Fruit fly (Drosophila melanogaster) whole organism, embryonic: ENCODE data around the gene ab.

ENCODE experiments used
- Asciz ChIP-seq: fragments of 200-800 bp; sonication (Bioruptor generic); optimal IDR thresholded peaks from 2 replicates; lab custom pipeline; 2017; ENCODE audit warnings: missing biosample characterization, mild to moderate bottlenecking, missing genetic modification characterization, missing genetic modification reagents
- Awh ChIP-seq: fragments of 200-800 bp; sonication (Bioruptor generic); IDR thresholded peaks from 2 replicates; pipeline ENCODE4, ENCODE4 v1.3.6; 2022; ENCODE audit warnings: missing biosample characterization, missing genetic modification characterization
- CG10654 ChIP-seq: fragments of 200-800 bp; sonication (Bioruptor generic); optimal IDR thresholded peaks from 2 replicates; lab custom pipeline; 2016; ENCODE audit warnings: missing biosample characterization, missing genetic modification characterization
- CG11504 ChIP-seq: fragments of 200-800 bp; sonication (Bioruptor generic); optimal IDR thresholded peaks from 3 replicates; lab custom pipeline; 2019; ENCODE audit warnings: missing biosample characterization, mild to moderate bottlenecking, missing genetic modification characterization, moderate library complexity
- CG13296 ChIP-seq: fragments of 200-800 bp; sonication (Bioruptor generic); optimal IDR thresholded peaks from 3 replicates; lab custom pipeline; 2018; ENCODE audit warnings: missing biosample characterization, mild to moderate bottlenecking, missing genetic modification characterization
- CG13775 ChIP-seq: fragments of 200-800 bp; sonication (Bioruptor generic); optimal IDR thresholded peaks from 3 replicates; lab custom pipeline; 2017; ENCODE audit warnings: missing biosample characterization, mild to moderate bottlenecking, missing genetic modification characterization
- CG15514 ChIP-seq: fragments of 200-800 bp; sonication (Bioruptor generic); optimal IDR thresholded peaks from 3 replicates; lab custom pipeline; 2017; ENCODE audit warnings: missing biosample characterization, missing genetic modification characterization, mild to moderate bottlenecking, moderate library complexity, missing genetic modification reagents
- CG16779 ChIP-seq: fragments of 200-800 bp; sonication (Bioruptor generic); IDR thresholded peaks from 2 replicates; pipeline ENCODE4 v1.3.6; 2022; ENCODE audit warnings: missing biosample characterization, missing genetic modification characterization
- CG18619 ChIP-seq: fragments of 200-800 bp; sonication (Bioruptor generic); optimal IDR thresholded peaks from 3 replicates; lab custom pipeline; 2017; ENCODE audit warnings: missing biosample characterization, mild to moderate bottlenecking, missing genetic modification characterization
- CG2129 ChIP-seq: fragments of 200-800 bp; sonication (Bioruptor generic); IDR thresholded peaks from 2 replicates; pipeline ENCODE4 v1.3.6; 2022; ENCODE audit warnings: missing biosample characterization, missing genetic modification characterization; ENCODE audit not compliant: partially characterized antibody
- CG2199 ChIP-seq: fragments of 200-800 bp; sonication (Bioruptor generic); IDR thresholded peaks from 3 replicates; pipeline ENCODE4 v1.3.6; 2022; ENCODE audit warnings: missing biosample characterization, missing genetic modification characterization
- CG4360 ChIP-seq: fragments of 200-800 bp; sonication (Bioruptor generic); IDR thresholded peaks from 2 replicates; pipeline ENCODE4 v1.3.6; 2022; ENCODE audit warnings: missing biosample characterization, missing genetic modification characterization
- CG4404 ChIP-seq: fragments of 200-800 bp; sonication (Bioruptor generic); IDR thresholded peaks from 2 replicates; pipeline ENCODE4 v1.3.6; 2022; ENCODE audit warnings: missing biosample characterization, missing genetic modification characterization
- CG6765 ChIP-seq: fragments of 200-800 bp; sonication (Bioruptor generic); optimal IDR thresholded peaks from 3 replicates; lab custom pipeline; 2017; ENCODE audit warnings: missing biosample characterization, mild to moderate bottlenecking, missing genetic modification characterization
- CG6791 ChIP-seq: fragments of 200-800 bp; sonication (Bioruptor generic); IDR thresholded peaks from 3 replicates; pipeline ENCODE4 v1.3.6; 2022; ENCODE audit warnings: missing biosample characterization, missing genetic modification characterization; ENCODE audit not compliant: partially characterized antibody
- CG7963 ChIP-seq: fragments of 200-800 bp; sonication (Bioruptor generic); IDR thresholded peaks from 3 replicates; pipeline ENCODE4 v1.3.6; 2022; ENCODE audit warnings: missing biosample characterization, missing genetic modification characterization; ENCODE audit not compliant: partially characterized antibody
- CG8944 ChIP-seq: fragments of 200-800 bp; sonication (Bioruptor generic); optimal IDR thresholded peaks from 3 replicates; lab custom pipeline; 2016; ENCODE audit warnings: missing biosample characterization, missing genetic modification characterization
- Deaf1 ChIP-seq: fragments of 200-800 bp; optimal IDR thresholded peaks from 3 replicates; lab custom pipeline; 2019; ENCODE audit warnings: missing biosample characterization, mild to moderate bottlenecking, missing genetic modification characterization, moderate library complexity
- Fer2 ChIP-seq: fragments of 200-800 bp; sonication (Bioruptor generic); optimal IDR thresholded peaks from 2 replicates; lab custom pipeline; 2018; ENCODE audit warnings: missing biosample characterization, mild to moderate bottlenecking, missing genetic modification characterization, moderate library complexity
- HLHmδ ChIP-seq: fragments of 200-800 bp; sonication (Bioruptor generic); optimal IDR thresholded peaks from 2 replicates; lab custom pipeline; 2018; ENCODE audit warnings: missing biosample characterization, mild to moderate bottlenecking, missing genetic modification characterization, moderate library complexity
- Hr3 ChIP-seq: fragments of 200-800 bp; sonication (Bioruptor generic); optimal IDR thresholded peaks from 3 replicates; lab custom pipeline; 2016; ENCODE audit warnings: missing biosample characterization, missing genetic modification characterization
- MBD-R2 ChIP-seq: fragments of 200-800 bp; sonication (Bioruptor generic); IDR thresholded peaks from 2 replicates; pipeline ENCODE4 v1.3.6; 2022; ENCODE audit warnings: missing biosample characterization, missing genetic modification characterization
- NC2α ChIP-seq: fragments of 200-800 bp; sonication (Bioruptor generic); optimal IDR thresholded peaks from 2 replicates; lab custom pipeline; 2016; ENCODE audit warnings: missing biosample characterization, missing genetic modification characterization
- Opbp ChIP-seq: fragments of 200-800 bp; sonication (Bioruptor generic); IDR thresholded peaks from 3 replicates; pipeline ENCODE4 v1.3.6; 2022; ENCODE audit warnings: missing biosample characterization, missing genetic modification characterization; ENCODE audit not compliant: partially characterized antibody
- Ravus ChIP-seq: fragments of 200-800 bp; sonication (Bioruptor generic); IDR thresholded peaks from 2 replicates; pipeline ENCODE4 v1.3.6; 2022; ENCODE audit warnings: missing biosample characterization, missing genetic modification characterization
- Sox100B ChIP-seq: fragments of 200-800 bp; sonication (Bioruptor generic); optimal IDR thresholded peaks from 3 replicates; lab custom pipeline; 2018; ENCODE audit warnings: missing biosample characterization, mild to moderate bottlenecking, missing genetic modification characterization
- Taf1 ChIP-seq: fragments of 200-800 bp; sonication (Bioruptor generic); IDR thresholded peaks from 2 replicates; pipeline ENCODE4 v1.3.6; 2022; ENCODE audit warnings: missing biosample characterization, missing genetic modification characterization
- Tbp ChIP-seq: fragments of >200 bp; optimal IDR thresholded peaks from 2 replicates; lab custom pipeline; 2018; ENCODE audit warnings: missing biosample characterization, missing genetic modification characterization
- Usf ChIP-seq: fragments of 200-800 bp; sonication (Bioruptor generic); optimal IDR thresholded peaks from 2 replicates; lab custom pipeline; 2017; ENCODE audit warnings: missing genotype, missing biosample characterization, missing genetic modification characterization
- YL-1 ChIP-seq: fragments of 200-800 bp; sonication (Bioruptor generic); optimal IDR thresholded peaks from 3 replicates; lab custom pipeline; 2017; ENCODE audit warnings: missing biosample characterization, mild to moderate bottlenecking, missing genetic modification characterization
- btn ChIP-seq: fragments of 200-800 bp; sonication (Bioruptor generic); optimal IDR thresholded peaks from 2 replicates; lab custom pipeline; 2016; ENCODE audit warnings: missing biosample characterization, missing genetic modification characterization
- caup ChIP-seq: fragments of 200-800 bp; sonication (Bioruptor generic); optimal IDR thresholded peaks from 3 replicates; lab custom pipeline; 2017; ENCODE audit warnings: missing biosample characterization, mild to moderate bottlenecking, missing genetic modification characterization, moderate library complexity; ENCODE audit not compliant: severe bottlenecking
- danr ChIP-seq: fragments of 200-800 bp; sonication (Bioruptor generic); IDR thresholded peaks from 2 replicates; pipeline ENCODE4 v1.3.6; 2022; ENCODE audit warnings: missing biosample characterization, missing genetic modification characterization
- esg ChIP-seq: fragments of 200-800 bp; sonication (Bioruptor generic); conservative IDR thresholded peaks from 2 replicates; pipeline ENCODE4 v1.3.6; 2022; ENCODE audit warnings: missing biosample characterization, missing genetic modification characterization
- eve ChIP-seq, 2 experiments: fragments of >200 bp; optimal IDR thresholded peaks; 2 replicates each; lab custom pipeline; 2017; ENCODE audit warnings: missing biosample characterization in 2 of 2, missing genetic modification characterization in 2 of 2
- eyg ChIP-seq: fragments of 200-800 bp; sonication (Bioruptor generic); optimal IDR thresholded peaks from 3 replicates; lab custom pipeline; 2016; ENCODE audit warnings: missing biosample characterization, missing genetic modification characterization
- fu2 ChIP-seq: fragments of 200-800 bp; sonication (Bioruptor generic); optimal IDR thresholded peaks from 2 replicates; lab custom pipeline; 2016; ENCODE audit warnings: missing biosample characterization, missing genetic modification characterization
- gsb ChIP-seq: fragments of 200-800 bp; sonication (Bioruptor generic); IDR thresholded peaks from 2 replicates; pipeline ENCODE4 v1.3.6; 2022; ENCODE audit warnings: missing biosample characterization, missing genetic modification characterization
- hbn ChIP-seq: fragments of 200-800 bp; sonication (Bioruptor generic); IDR thresholded peaks from 2 replicates; pipeline ENCODE4 v1.3.6; 2022; ENCODE audit warnings: missing biosample characterization, missing genetic modification characterization; ENCODE audit not compliant: partially characterized antibody
- jumu ChIP-seq: fragments of 200-800 bp; sonication (Bioruptor generic); optimal IDR thresholded peaks from 3 replicates; lab custom pipeline; 2016; ENCODE audit warnings: missing biosample characterization, missing genetic modification characterization
- lola ChIP-seq, 3 experiments: fragments of >200 bp in 2 of 3; fragments of 200-800 bp in 1 of 3; sonication (Bioruptor generic) in 1 of 3; optimal IDR thresholded peaks; 2 replicates each; lab custom pipeline; 2017 to 2019; ENCODE audit warnings: missing biosample characterization in 3 of 3, missing genetic modification characterization in 3 of 3, mild to moderate bottlenecking in 1 of 3, moderate library complexity in 1 of 3
- lov ChIP-seq, 2 experiments: fragments of 200-800 bp in 1 of 2; fragments of >200 bp in 1 of 2; sonication (Bioruptor generic) in 1 of 2; IDR thresholded peaks in 1 of 2; optimal IDR thresholded peaks in 1 of 2; 2 replicates in 1 of 2; 3 replicates in 1 of 2; pipeline versions ENCODE4 v1.3.6 to Lab custom; 2017 to 2022; ENCODE audit warnings: missing biosample characterization in 1 of 2, missing genetic modification characterization in 1 of 2
- luna ChIP-seq: fragments of 200-800 bp; sonication (Bioruptor generic); optimal IDR thresholded peaks from 2 replicates; lab custom pipeline; 2016; ENCODE audit warnings: missing biosample characterization, missing genetic modification characterization
- otp ChIP-seq: fragments of 200-800 bp; sonication (Bioruptor generic); IDR thresholded peaks from 3 replicates; pipeline ENCODE4, ENCODE4 v1.3.6; 2022; ENCODE audit warnings: missing biosample characterization, missing genetic modification characterization
- peb ChIP-seq: fragments of 200-800 bp; sonication (Bioruptor generic); IDR thresholded peaks from 2 replicates; pipeline ENCODE4 v1.3.6; 2022; ENCODE audit warnings: missing biosample characterization, missing genetic modification characterization
- pum ChIP-seq: fragments of 200-800 bp; sonication (Bioruptor generic); optimal IDR thresholded peaks from 2 replicates; lab custom pipeline; 2016; ENCODE audit warnings: missing biosample characterization, missing genetic modification characterization
- stc ChIP-seq: fragments of 200-800 bp; sonication (Bioruptor generic); IDR thresholded peaks from 2 replicates; pipeline ENCODE4 v1.3.6; 2022; ENCODE audit warnings: missing biosample characterization, missing genetic modification characterization
- tio ChIP-seq: fragments of 200-800 bp; sonication (Bioruptor generic); optimal IDR thresholded peaks from 2 replicates; lab custom pipeline; 2017; ENCODE audit warnings: missing biosample characterization, missing genetic modification characterization, inconsistent platforms
- trem ChIP-seq: fragments of 200-800 bp; optimal IDR thresholded peaks from 3 replicates; lab custom pipeline; 2019; ENCODE audit warnings: missing biosample characterization, mild to moderate bottlenecking, missing genetic modification characterization, moderate library complexity
- zen2 ChIP-seq: fragments of 200-800 bp; sonication (Bioruptor generic); IDR thresholded peaks from 3 replicates; pipeline ENCODE4 v1.3.6; 2022; ENCODE audit warnings: missing biosample characterization, missing genetic modification characterization; ENCODE audit not compliant: partially characterized antibody

The ab gene

dm6 chr2L:11219446-11220038 is 9.1 kb downstream of the ab start:
- TF ChIP-seq peb (GFP tag; lab: Robert Waterston, UW) = no peak
- no peak for TF ChIP-seq eyg (GFP tag; lab: Kevin White, UChicago)
- no peak for TF ChIP-seq CG16779 (GFP tag; lab: Robert Waterston, UW)
- TF ChIP-seq CG7963 (GFP tag; lab: Robert Waterston, UW) = no peak
- TF ChIP-seq Tbp (GFP tag; lab: Kevin White, UChicago) = no peak
- TF ChIP-seq CG2199 = no peak
- no peak for TF ChIP-seq CG6791 (GFP tag; lab: Robert Waterston, UW)
- TF ChIP-seq CG15514 (GFP tag; lab: Kevin White, UChicago) = no peak
- TF ChIP-seq Ravus = no peak
- TF ChIP-seq Taf1 (GFP tag; lab: Robert Waterston, UW) = no peak
- no peak for TF ChIP-seq caup
- no peak for TF ChIP-seq Hr3 (GFP tag; lab: Kevin White, UChicago)
- TF ChIP-seq btn = no peak
- TF ChIP-seq CG4360 (GFP tag; lab: Robert Waterston, UW) = peak; percentile 47; the same call in 1 of the 2 replicates
- no peak for TF ChIP-seq lola (GFP tag; optimal IDR thresholded peaks at IDR 0.05; lab: Kevin White, UChicago)
- no peak for TF ChIP-seq CG18619 (GFP tag; lab: Kevin White, UChicago)
- no peak for TF ChIP-seq HLHmδ
- TF ChIP-seq MBD-R2 = no peak
- no peak for TF ChIP-seq Fer2
- peak; percentile 3 for TF ChIP-seq CG10654 (GFP tag; lab: Kevin White, UChicago)
- peak; percentile 50 for TF ChIP-seq Asciz
- peak; percentile 45 for TF ChIP-seq CG13296 (GFP tag; lab: Kevin White, UChicago)
- no peak for TF ChIP-seq luna (GFP tag; lab: Kevin White, UChicago)
- TF ChIP-seq Sox100B (GFP tag; lab: Kevin White, UChicago) = peak; percentile 65
- TF ChIP-seq CG13775 (GFP tag; lab: Kevin White, UChicago) = peak; percentile 1
- TF ChIP-seq zen2 (GFP tag; lab: Robert Waterston, UW) = no peak
- TF ChIP-seq danr = peak; percentile 46; the same call in 1 of the 2 replicates
- no peak for TF ChIP-seq fu2
- no peak for TF ChIP-seq NC2α
- TF ChIP-seq stc (GFP tag; lab: Robert Waterston, UW) = 0 out of 2 replicates have a peak, but pooled peaks have one; percentile 23
- TF ChIP-seq Deaf1 (tag; lab: Kevin White, UChicago) = no peak
- TF ChIP-seq Awh (GFP tag; lab: Robert Waterston, UW) = no peak
- TF ChIP-seq otp (GFP tag; lab: Robert Waterston, UW) = no peak
- TF ChIP-seq tio (GFP tag; lab: Kevin White, UChicago) = no peak
- TF ChIP-seq CG6765 (GFP tag; lab: Kevin White, UChicago) = no peak
- peak; percentile 38 for TF ChIP-seq esg (GFP tag; lab: Robert Waterston, UW)
- TF ChIP-seq hbn (GFP tag; lab: Robert Waterston, UW) = no peak
- no peak for TF ChIP-seq trem
- no peak for TF ChIP-seq Usf (GFP tag; lab: Kevin White, UChicago)
- peak; percentile 57 for TF ChIP-seq CG11504 (tag; lab: Kevin White, UChicago)
- TF ChIP-seq pum (GFP tag; lab: Kevin White, UChicago) = no peak
- peak in 1 of 2 experiments; percentile 21 for TF ChIP-seq eve (GFP tag; optimal IDR thresholded peaks at IDR 0.05; lab: Kevin White, UChicago)
- TF ChIP-seq CG8944 = no peak
- TF ChIP-seq CG4404 (GFP tag; lab: Robert Waterston, UW) = no peak
- TF ChIP-seq Opbp (GFP tag; lab: Robert Waterston, UW) = no peak
- TF ChIP-seq lov (optimal IDR thresholded peaks at IDR 0.05; lab: Kevin White, UChicago) = no peak
- no peak for TF ChIP-seq lov (GFP tag; IDR thresholded peaks at IDR 0.05; lab: Robert Waterston, UW)
- no peak for TF ChIP-seq YL-1 (GFP tag; lab: Kevin White, UChicago)
- 0 out of 2 replicates have a peak, but pooled peaks have one; percentile 30 for TF ChIP-seq gsb (GFP tag; lab: Robert Waterston, UW)
- no peak for TF ChIP-seq CG2129
- TF ChIP-seq jumu (GFP tag; lab: Kevin White, UChicago) = no peak
